Fruit fly (Drosophila melanogaster) whole organism, embryonic: ENCODE results near the gene dmGlut.

Experiments
- Ada2b ChIP-seq: fragments of 200-800 bp; sonication (Bioruptor generic); IDR thresholded peaks from 2 replicates; pipeline ENCODE4 v1.3.6; 2022; ENCODE audit warnings: missing biosample characterization, missing genetic modification characterization
- Atf6 ChIP-seq: fragments of 200-800 bp; sonication (Bioruptor generic); IDR thresholded peaks from 2 replicates; pipeline ENCODE4 v1.3.6; 2022; ENCODE audit warnings: missing biosample characterization, missing genetic modification characterization
- BEAF-32 ChIP-seq: fragments of 200-800 bp; sonication (Bioruptor generic); optimal IDR thresholded peaks from 3 replicates; lab custom pipeline; 2017; ENCODE audit warnings: missing biosample characterization, missing genetic modification characterization, mild to moderate bottlenecking, moderate library complexity, missing genetic modification reagents
- Bdp1 ChIP-seq: fragments of 200-800 bp; sonication (Bioruptor generic); optimal IDR thresholded peaks from 3 replicates; lab custom pipeline; 2016; ENCODE audit warnings: missing biosample characterization, missing genetic modification characterization
- CG11560 ChIP-seq: fragments of 200-800 bp; sonication (Bioruptor generic); IDR thresholded peaks from 3 replicates; pipeline ENCODE4 v1.3.6; 2022; ENCODE audit warnings: missing biosample characterization, missing genetic modification characterization
- CG13775 ChIP-seq: fragments of 200-800 bp; sonication (Bioruptor generic); optimal IDR thresholded peaks from 3 replicates; lab custom pipeline; 2017; ENCODE audit warnings: missing biosample characterization, mild to moderate bottlenecking, missing genetic modification characterization
- CG15073 ChIP-seq: fragments of 200-800 bp; sonication (Bioruptor generic); optimal IDR thresholded peaks from 2 replicates; lab custom pipeline; 2016; ENCODE audit warnings: missing biosample characterization, missing genetic modification characterization
- CG15601 ChIP-seq: fragments of 200-800 bp; sonication (Bioruptor generic); optimal IDR thresholded peaks from 3 replicates; lab custom pipeline; 2019; ENCODE audit warnings: missing biosample characterization, mild to moderate bottlenecking, missing genetic modification characterization, moderate library complexity
- CG1603 ChIP-seq: fragments of 200-800 bp; sonication (Bioruptor generic); optimal IDR thresholded peaks from 2 replicates; lab custom pipeline; 2019; ENCODE audit warnings: missing biosample characterization, mild to moderate bottlenecking, missing genetic modification characterization, moderate library complexity
- CG18262 ChIP-seq: fragments of 200-800 bp; optimal IDR thresholded peaks from 3 replicates; lab custom pipeline; 2019; ENCODE audit warnings: missing biosample characterization, mild to moderate bottlenecking, missing genetic modification characterization, moderate library complexity
- CG2116 ChIP-seq: fragments of 200-800 bp; sonication (Bioruptor generic); optimal IDR thresholded peaks from 3 replicates; lab custom pipeline; 2018; ENCODE audit warnings: missing biosample characterization, mild to moderate bottlenecking, missing genetic modification characterization
- CG2712 ChIP-seq: fragments of 200-800 bp; optimal IDR thresholded peaks from 3 replicates; lab custom pipeline; 2019; ENCODE audit warnings: missing biosample characterization, mild to moderate bottlenecking, missing genetic modification characterization, moderate library complexity
- CG34422 ChIP-seq: fragments of 200-800 bp; sonication (Bioruptor generic); IDR thresholded peaks from 3 replicates; pipeline ENCODE4 v1.3.6; 2022; ENCODE audit warnings: missing biosample characterization, missing genetic modification characterization
- CG4424 ChIP-seq: fragments of 200-800 bp; sonication (Bioruptor generic); optimal IDR thresholded peaks from 3 replicates; lab custom pipeline; 2016; ENCODE audit warnings: missing biosample characterization, missing genetic modification characterization
- CG4820 ChIP-seq: fragments of 200-800 bp; sonication (Bioruptor generic); optimal IDR thresholded peaks from 3 replicates; lab custom pipeline; 2016; ENCODE audit warnings: missing biosample characterization, missing genetic modification characterization
- CG5180 ChIP-seq: fragments of 200-800 bp; sonication (Bioruptor generic); optimal IDR thresholded peaks from 3 replicates; lab custom pipeline; 2017; ENCODE audit warnings: missing biosample characterization, missing genetic modification characterization, mild to moderate bottlenecking, moderate library complexity, missing genetic modification reagents
- CG6765 ChIP-seq: fragments of 200-800 bp; sonication (Bioruptor generic); optimal IDR thresholded peaks from 3 replicates; lab custom pipeline; 2017; ENCODE audit warnings: missing biosample characterization, mild to moderate bottlenecking, missing genetic modification characterization
- CG7357 ChIP-seq: fragments of 200-800 bp; sonication (Bioruptor generic); IDR thresholded peaks from 3 replicates; pipeline ENCODE4 v1.3.6; 2022; ENCODE audit warnings: missing biosample characterization, missing genetic modification characterization
- CG8290 ChIP-seq, 3 experiments: fragments of 200-800 bp; sonication (Bioruptor generic); optimal IDR thresholded peaks; 2 replicates each; lab custom pipeline; 2016 to 2019; ENCODE audit warnings: missing biosample characterization in 3 of 3, missing genetic modification characterization in 3 of 3, mild to moderate bottlenecking in 2 of 3, moderate library complexity in 1 of 3
- CG8478 ChIP-seq: fragments of >200 bp; optimal IDR thresholded peaks from 2 replicates; lab custom pipeline; 2018
- CG8924 ChIP-seq: fragments of 200-800 bp; optimal IDR thresholded peaks from 3 replicates; lab custom pipeline; 2019; ENCODE audit warnings: missing biosample characterization, mild to moderate bottlenecking, missing genetic modification characterization, moderate library complexity
- CG9932 ChIP-seq: fragments of 200-800 bp; sonication (Bioruptor generic); IDR thresholded peaks from 2 replicates; pipeline ENCODE4 v1.3.6; 2022; ENCODE audit warnings: missing biosample characterization, missing genetic modification characterization
- CTCF ChIP-seq: fragments of 200-800 bp; sonication (Bioruptor generic); optimal IDR thresholded peaks from 2 replicates; lab custom pipeline; 2017; ENCODE audit warnings: missing biosample characterization, mild to moderate bottlenecking, missing genetic modification characterization, moderate library complexity
- Dp ChIP-seq: fragments of 200-800 bp; sonication (Bioruptor generic); optimal IDR thresholded peaks from 2 replicates; lab custom pipeline; 2018; ENCODE audit warnings: missing biosample characterization, mild to moderate bottlenecking, missing genetic modification characterization, moderate library complexity
- Dref ChIP-seq: fragments of 200-800 bp; sonication (Bioruptor generic); IDR thresholded peaks from 2 replicates; pipeline ENCODE4 v1.3.6; 2022; ENCODE audit warnings: missing biosample characterization, missing genetic modification characterization
- E2f1 ChIP-seq: fragments of 200-800 bp; sonication (Bioruptor generic); IDR thresholded peaks from 2 replicates; pipeline ENCODE4 v1.3.6; 2022; ENCODE audit warnings: missing biosample characterization, missing genetic modification characterization
- E2f2 ChIP-seq: fragments of 200-800 bp; sonication (Bioruptor generic); IDR thresholded peaks from 2 replicates; pipeline ENCODE4 v1.3.6; 2022; ENCODE audit warnings: missing biosample characterization, missing genetic modification characterization
- Hr3 ChIP-seq: fragments of 200-800 bp; sonication (Bioruptor generic); optimal IDR thresholded peaks from 3 replicates; lab custom pipeline; 2016; ENCODE audit warnings: missing biosample characterization, missing genetic modification characterization
- Lpt ChIP-seq: fragments of >200 bp; optimal IDR thresholded peaks from 2 replicates; lab custom pipeline; 2018; ENCODE audit warnings: missing biosample characterization, missing genetic modification characterization
- MBD-R2 ChIP-seq: fragments of 200-800 bp; sonication (Bioruptor generic); IDR thresholded peaks from 2 replicates; pipeline ENCODE4 v1.3.6; 2022; ENCODE audit warnings: missing biosample characterization, missing genetic modification characterization
- Max ChIP-seq: fragments of 200-800 bp; sonication (Bioruptor generic); optimal IDR thresholded peaks from 2 replicates; lab custom pipeline; 2016; ENCODE audit warnings: missing biosample characterization, mild to moderate bottlenecking, missing genetic modification characterization
- Mes4 ChIP-seq: fragments of 200-800 bp; sonication (Bioruptor generic); optimal IDR thresholded peaks from 2 replicates; lab custom pipeline; 2016; ENCODE audit warnings: missing biosample characterization, missing genetic modification characterization
- Sox102F ChIP-seq: fragments of 200-800 bp; sonication (Bioruptor generic); optimal IDR thresholded peaks from 2 replicates; lab custom pipeline; 2018; ENCODE audit warnings: missing biosample characterization, mild to moderate bottlenecking, missing genetic modification characterization, moderate library complexity
- Spps ChIP-seq: fragments of 200-800 bp; sonication (Bioruptor generic); optimal IDR thresholded peaks from 2 replicates; lab custom pipeline; 2018; ENCODE audit warnings: missing biosample characterization, mild to moderate bottlenecking, missing genetic modification characterization
- Ssrp ChIP-seq: fragments of 200-800 bp; sonication (Bioruptor generic); optimal IDR thresholded peaks from 2 replicates; lab custom pipeline; 2018; ENCODE audit warnings: missing biosample characterization, mild to moderate bottlenecking, missing genetic modification characterization, moderate library complexity
- Taf1 ChIP-seq: fragments of 200-800 bp; sonication (Bioruptor generic); IDR thresholded peaks from 2 replicates; pipeline ENCODE4 v1.3.6; 2022; ENCODE audit warnings: missing biosample characterization, missing genetic modification characterization
- al ChIP-seq: fragments of 200-800 bp; sonication (Bioruptor generic); IDR thresholded peaks from 2 replicates; pipeline ENCODE4 v1.3.6; 2022; ENCODE audit warnings: missing biosample characterization, missing genetic modification characterization
- ase ChIP-seq: fragments of 200-800 bp; sonication (Bioruptor generic); IDR thresholded peaks from 3 replicates; pipeline ENCODE4 v1.3.6; 2022; ENCODE audit warnings: missing biosample characterization, missing genetic modification characterization
- br ChIP-seq: fragments of >200 bp; optimal IDR thresholded peaks from 2 replicates; lab custom pipeline; 2017
- chif ChIP-seq, 2 experiments: fragments of 200-800 bp; sonication (Bioruptor generic); optimal IDR thresholded peaks; 3 replicates each; lab custom pipeline; 2016; ENCODE audit warnings: missing biosample characterization in 2 of 2, missing genetic modification characterization in 2 of 2
- fd96Cb ChIP-seq: fragments of 200-800 bp; sonication (Bioruptor generic); optimal IDR thresholded peaks from 2 replicates; lab custom pipeline; 2018; ENCODE audit warnings: missing biosample characterization, mild to moderate bottlenecking, missing genetic modification characterization, moderate library complexity
- gce ChIP-seq: fragments of 200-800 bp; sonication (Bioruptor generic); IDR thresholded peaks from 3 replicates; pipeline ENCODE4 v1.3.6; 2022; ENCODE audit warnings: missing biosample characterization, missing genetic modification characterization
- gem ChIP-seq: fragments of 200-800 bp; sonication (Bioruptor generic); optimal IDR thresholded peaks from 2 replicates; lab custom pipeline; 2019; ENCODE audit warnings: missing biosample characterization, mild to moderate bottlenecking, missing genetic modification characterization, moderate library complexity
- gsb ChIP-seq: fragments of 200-800 bp; sonication (Bioruptor generic); IDR thresholded peaks from 2 replicates; pipeline ENCODE4 v1.3.6; 2022; ENCODE audit warnings: missing biosample characterization, missing genetic modification characterization
- nerfin-2 ChIP-seq: fragments of 200-800 bp; sonication (Bioruptor generic); IDR thresholded peaks from 2 replicates; pipeline ENCODE4 v1.3.6; 2022; ENCODE audit warnings: missing biosample characterization, missing genetic modification characterization; ENCODE audit not compliant: partially characterized antibody
- pb ChIP-seq: fragments of 200-800 bp; sonication (Bioruptor generic); optimal IDR thresholded peaks from 3 replicates; lab custom pipeline; 2016; ENCODE audit warnings: missing biosample characterization, missing genetic modification characterization
- salm ChIP-seq: fragments of 200-800 bp; sonication (Bioruptor generic); optimal IDR thresholded peaks from 2 replicates; lab custom pipeline; 2018; ENCODE audit warnings: missing biosample characterization, mild to moderate bottlenecking, missing genetic modification characterization
- sd ChIP-seq: fragments of 200-800 bp; sonication (Bioruptor generic); optimal IDR thresholded peaks from 3 replicates; lab custom pipeline; 2018; ENCODE audit warnings: missing biosample characterization, mild to moderate bottlenecking, missing genetic modification characterization, moderate library complexity
- sna ChIP-seq: fragments of 200-800 bp; sonication (Bioruptor generic); IDR thresholded peaks from 2 replicates; pipeline ENCODE4 v1.3.6; 2022; ENCODE audit warnings: missing biosample characterization, missing genetic modification characterization; ENCODE audit not compliant: partially characterized antibody
- so ChIP-seq: fragments of 200-800 bp; sonication (Bioruptor generic); IDR thresholded peaks from 3 replicates; pipeline ENCODE4 v1.3.6; 2022; ENCODE audit warnings: missing biosample characterization, missing genetic modification characterization
- tio ChIP-seq: fragments of 200-800 bp; sonication (Bioruptor generic); optimal IDR thresholded peaks from 2 replicates; lab custom pipeline; 2017; ENCODE audit warnings: missing biosample characterization, missing genetic modification characterization, inconsistent platforms
- tll ChIP-seq, 2 experiments: fragments of 200-800 bp in 1 of 2; fragments of >200 bp in 1 of 2; sonication (Bioruptor generic) in 1 of 2; optimal IDR thresholded peaks; 2 replicates each; lab custom pipeline; 2017 to 2019; ENCODE audit warnings: missing biosample characterization in 2 of 2, missing genetic modification characterization in 2 of 2, mild to moderate bottlenecking in 1 of 2, moderate library complexity in 1 of 2
- wdn ChIP-seq: fragments of 200-800 bp; sonication (Bioruptor generic); IDR thresholded peaks from 2 replicates; pipeline ENCODE4 v1.3.6; 2022; ENCODE audit warnings: missing biosample characterization, missing genetic modification characterization

dmGlut gene

dm6 chr2L:12055837-12056388, 28.7 kb downstream of the dmGlut start, which contains the start of the genes JhI-21, RpL7-like and CG34164 (continued):
- peak; percentile 63; the same call in 1 of the 2 replicates for TF ChIP-seq MBD-R2 (GFP tag; lab: Robert Waterston, UW)
- no peak for TF ChIP-seq al (GFP tag; lab: Robert Waterston, UW)
- no peak for TF ChIP-seq Atf6 (GFP tag; lab: Robert Waterston, UW)
- peak; percentile 38 for TF ChIP-seq CG4424
- TF ChIP-seq BEAF-32 = peak; percentile 71
- no peak for TF ChIP-seq salm (tag; lab: Kevin White, UChicago)
- no peak for TF ChIP-seq Spps (tag; lab: Kevin White, UChicago)
- TF ChIP-seq CG5180 (GFP tag; lab: Kevin White, UChicago) = no peak
- TF ChIP-seq CTCF (GFP tag; lab: Kevin White, UChicago) = no peak
- TF ChIP-seq E2f2 (GFP tag; lab: Robert Waterston, UW) = peak; percentile 98
- TF ChIP-seq CG9932 (GFP tag; lab: Robert Waterston, UW) = no peak
- TF ChIP-seq CG13775 = no peak
- TF ChIP-seq CG11560 (tag; lab: Robert Waterston, UW) = no peak
- TF ChIP-seq sna (GFP tag; lab: Robert Waterston, UW) = peak; percentile 43; the same call in 1 of the 2 replicates
- TF ChIP-seq tio (GFP tag; lab: Kevin White, UChicago) = no peak
- TF ChIP-seq gce (GFP tag; lab: Robert Waterston, UW) = 0 out of 3 replicates have a peak, but pooled peaks have one; percentile 31
- no peak for TF ChIP-seq Bdp1
- no peak for TF ChIP-seq Ada2b
- TF ChIP-seq CG8924 (tag; lab: Kevin White, UChicago) = peak; percentile 35
- peak; percentile 82 for TF ChIP-seq Max
- TF ChIP-seq Lpt = no peak
- no peak for TF ChIP-seq fd96Cb (tag; lab: Kevin White, UChicago)
- TF ChIP-seq Sox102F (GFP tag; lab: Kevin White, UChicago) = no peak
- TF ChIP-seq CG2712 (tag; lab: Kevin White, UChicago) = peak; percentile 14
- no peak for TF ChIP-seq Ssrp (tag; lab: Kevin White, UChicago)
- TF ChIP-seq so (GFP tag; lab: Robert Waterston, UW) = no peak
- no peak for TF ChIP-seq pb (GFP tag; lab: Kevin White, UChicago)
- TF ChIP-seq sd (tag; lab: Kevin White, UChicago) = peak; percentile 49
- no peak for TF ChIP-seq chif (GFP tag; optimal IDR thresholded peaks at IDR 0.05; lab: Kevin White, UChicago)
- TF ChIP-seq wdn (GFP tag; lab: Robert Waterston, UW) = no peak
- peak; percentile 21 for TF ChIP-seq CG18262 (tag; lab: Kevin White, UChicago)
- TF ChIP-seq E2f1 (GFP tag; lab: Robert Waterston, UW) = peak; percentile 19; the same call in 1 of the 2 replicates
- TF ChIP-seq CG7357 (GFP tag; lab: Robert Waterston, UW) = no peak
- no peak for TF ChIP-seq CG15601 (tag; lab: Kevin White, UChicago)
- no peak for TF ChIP-seq ase (GFP tag; lab: Robert Waterston, UW)
- no peak for TF ChIP-seq CG4820 (GFP tag; lab: Kevin White, UChicago)
- TF ChIP-seq CG34422 (GFP tag; lab: Robert Waterston, UW) = peak; percentile 78; the same call in 2 of the 3 replicates
- peak; percentile 98 for TF ChIP-seq Dp
- no peak for TF ChIP-seq Taf1
- TF ChIP-seq gsb = no peak
- TF ChIP-seq CG6765 (GFP tag; lab: Kevin White, UChicago) = peak; percentile 9

- TF ChIP-seq Hr3 (GFP tag; lab: Kevin White, UChicago) = peak; percentile 14
- TF ChIP-seq CG15073 (GFP tag; lab: Kevin White, UChicago) = no peak
- peak; percentile 26 for TF ChIP-seq CG8290 (GFP tag; optimal IDR thresholded peaks at IDR 0.05; lab: Kevin White, UChicago)
- no peak for TF ChIP-seq CG8290 (tag; optimal IDR thresholded peaks at IDR 0.05; lab: Kevin White, UChicago)
- TF ChIP-seq Dref (GFP tag; lab: Robert Waterston, UW) = peak; percentile 84
- peak; percentile 59 for TF ChIP-seq CG1603 (tag; lab: Kevin White, UChicago)
- TF ChIP-seq tll (GFP tag; optimal IDR thresholded peaks at IDR 0.05; lab: Kevin White, UChicago) = no peak
- TF ChIP-seq CG2116 (GFP tag; lab: Kevin White, UChicago) = peak; percentile 85
- no peak for TF ChIP-seq Mes4 (GFP tag; lab: Kevin White, UChicago)
- no peak for TF ChIP-seq gem (tag; lab: Kevin White, UChicago)
- no peak; the same call in 1 of the 2 replicates for TF ChIP-seq nerfin-2 (GFP tag; lab: Robert Waterston, UW)
- no peak for TF ChIP-seq CG8478 (lab: Kevin White, UChicago)
- 0 out of 2 replicates have a peak, but pooled peaks have one; percentile 4 for TF ChIP-seq Ada2b
- TF ChIP-seq Atf6 (GFP tag; lab: Robert Waterston, UW) = 0 out of 2 replicates have a peak, but pooled peaks have one; percentile 15
- no peak for TF ChIP-seq br (lab: Kevin White, UChicago)
Observed at dm6 chr2L:12063035-12063434, 35.8 kb downstream of the dmGlut start, which contains the start of gene Rab3-GAP. TSS of gene Rab3-GAP (minus strand) at chr2L:12063184.
